Worm (Caenorhabditis elegans): ENCODE data around the gene pah-1.

DNA sequence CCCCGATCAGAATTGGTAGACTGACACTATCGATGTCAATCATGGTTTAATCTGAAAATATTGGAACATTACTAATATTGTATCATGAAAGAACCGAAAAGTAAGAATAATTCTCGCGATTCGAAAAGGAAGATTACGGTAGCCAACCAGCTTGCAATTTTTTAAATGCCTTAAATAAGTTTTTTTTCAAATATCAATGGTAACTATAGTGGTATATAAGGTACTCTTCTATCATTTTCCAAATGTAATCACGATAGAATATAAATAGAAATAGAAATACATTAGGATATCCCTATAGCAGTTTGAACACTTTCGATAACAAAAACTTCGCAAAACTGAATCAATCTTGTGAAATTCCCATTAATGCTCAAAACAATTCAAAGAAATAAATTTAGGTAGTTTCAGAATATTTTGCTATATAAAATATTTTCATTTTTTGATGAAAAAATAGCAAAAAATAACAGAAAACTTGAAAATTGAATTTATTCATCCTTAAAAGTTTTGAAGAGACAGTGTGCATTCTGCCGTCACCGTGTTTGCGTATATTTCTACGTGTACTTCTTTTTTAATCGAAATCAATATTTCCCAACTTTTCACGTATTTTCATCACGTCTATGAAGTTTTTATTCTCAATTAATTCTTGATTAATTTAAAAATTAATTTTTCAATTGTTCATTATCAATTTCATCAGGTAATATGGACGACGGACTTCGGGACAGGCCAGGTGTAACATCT is 44.0 kb upstream of the pah-1 start, which contains the start of the genes F46C5.9 and rer-1:
- TF ChIP-seq elt-2 (tag; optimal IDR thresholded peaks at IDR 0.05), result no peak
- TF ChIP-seq elt-3 (tag; optimal IDR thresholded peaks at IDR 0.05), result no peak
- TF ChIP-seq aly-2 (tag; optimal IDR thresholded peaks at IDR 0.05), result no peak
- no peak for TF ChIP-seq jun-1 (tag; optimal IDR thresholded peaks at IDR 0.05)
- TF ChIP-seq sea-2 (GFP tag; optimal IDR thresholded peaks at IDR 0.05), result no peak
- no peak for TF ChIP-seq nhr-11 (tag; optimal IDR thresholded peaks at IDR 0.05)
- TF ChIP-seq snpc-4 (tag; optimal IDR thresholded peaks at IDR 0.05), result no peak
- no peak for TF ChIP-seq unc-39 (tag; optimal IDR thresholded peaks at IDR 0.05)
- TF ChIP-seq eor-1 (tag; optimal IDR thresholded peaks at IDR 0.05), result no peak
